Fruit fly (Drosophila melanogaster): ENCODE data around the gene CenG1A.

Gene CenG1A

dm6 chr2L:13893439-13893838, 58.1 kb downstream of the CenG1A start (continued):
- TF ChIP-seq CG8924 (tag; optimal IDR thresholded peaks at IDR 0.05) (no peak), bab2 (GFP tag; optimal IDR thresholded peaks at IDR 0.05) (no peak), Trl (optimal IDR thresholded peaks at IDR 0.05) (no peak), Trl (GFP tag; optimal IDR thresholded peaks at IDR 0.05) (no peak), CG4424 (GFP tag; optimal IDR thresholded peaks at IDR 0.05) (peak; percentile 46), toy (GFP tag; IDR thresholded peaks at IDR 0.05) (no peak), CG12155 (GFP tag; optimal IDR thresholded peaks at IDR 0.05) (no peak), MESR4 (GFP tag; optimal IDR thresholded peaks at IDR 0.05) (no peak), CG12744 (GFP tag; optimal IDR thresholded peaks at IDR 0.05) (no peak), mirr (GFP tag; optimal IDR thresholded peaks at IDR 0.05) (no peak), sisA (GFP tag; IDR thresholded peaks at IDR 0.05) (no peak), phol (tag; optimal IDR thresholded peaks at IDR 0.05) (peak; percentile 46), Dll (GFP tag; IDR thresholded peaks at IDR 0.05; ENCODE audit: partially characterized antibody) (no peak), ac (GFP tag; optimal IDR thresholded peaks at IDR 0.05) (no peak), Aef1 (GFP tag; IDR thresholded peaks at IDR 0.05) (no peak), Sry-β (GFP tag; optimal IDR thresholded peaks at IDR 0.05) (no peak), Hr51 (GFP tag; optimal IDR thresholded peaks at IDR 0.05) (no peak), az2 (GFP tag; optimal IDR thresholded peaks at IDR 0.05) (no peak), CG11560 (tag; IDR thresholded peaks at IDR 0.05) (no peak), Antp (GFP tag; optimal IDR thresholded peaks at IDR 0.05) (no peak), Doc2 (GFP tag; IDR thresholded peaks at IDR 0.05) (no peak), Taf1 (GFP tag; IDR thresholded peaks at IDR 0.05) (no peak), CG4617 (GFP tag; optimal IDR thresholded peaks at IDR 0.05; ENCODE audit: borderline replicate concordance) (no peak), tio (GFP tag; optimal IDR thresholded peaks at IDR 0.05) (no peak), CG4360 (GFP tag; IDR thresholded peaks at IDR 0.05) (no peak), nmo (GFP tag; optimal IDR thresholded peaks at IDR 0.05) (peak; percentile 31), ci (GFP tag; IDR thresholded peaks at IDR 0.05) (peak; percentile 47; the same call in 1 of the 3 replicates), gfzf (GFP tag; optimal IDR thresholded peaks at IDR 0.05) (no peak), Drgx (GFP tag; IDR thresholded peaks at IDR 0.05) (0 out of 2 replicates have a peak, but pooled peaks have one; percentile 20), Neu2 (GFP tag; optimal IDR thresholded peaks at IDR 0.05; ENCODE audit: borderline replicate concordance) (no peak), CG2199 (GFP tag; IDR thresholded peaks at IDR 0.05) (no peak), CG1603 (tag; optimal IDR thresholded peaks at IDR 0.05) (no peak), CG10979 (tag; optimal IDR thresholded peaks at IDR 0.05) (peak; percentile 68), HmgZ (tag; optimal IDR thresholded peaks at IDR 0.05) (no peak), hbn (GFP tag; IDR thresholded peaks at IDR 0.05; ENCODE audit: partially characterized antibody) (no peak), CG17361 (GFP tag; IDR thresholded peaks at IDR 0.05) (no peak), pum (GFP tag; optimal IDR thresholded peaks at IDR 0.05) (no peak), dysf (GFP tag; IDR thresholded peaks at IDR 0.05) (no peak), fd3F (GFP tag; optimal IDR thresholded peaks at IDR 0.05) (no peak), ash1 (GFP tag; optimal IDR thresholded peaks at IDR 0.05) (no peak), zfh1 (GFP tag; IDR thresholded peaks at IDR 0.05) (no peak), Dek (tag; optimal IDR thresholded peaks at IDR 0.05) (no peak), tap (tag; optimal IDR thresholded peaks at IDR 0.05) (no peak), HmgD (GFP tag; optimal IDR thresholded peaks at IDR 0.05) (no peak), Doc3 (GFP tag; IDR thresholded peaks at IDR 0.05; ENCODE audit: partially characterized antibody) (no peak), seq (GFP tag; IDR thresholded peaks at IDR 0.05) (no peak), CG4328 (GFP tag; optimal IDR thresholded peaks at IDR 0.05) (no peak), CG2678 (tag; optimal IDR thresholded peaks at IDR 0.05) (no peak), CG30403 (GFP tag; optimal IDR thresholded peaks at IDR 0.05) (peak; percentile 30), CG6689 (GFP tag; IDR thresholded peaks at IDR 0.05) (peak; percentile 37), CG9876 (GFP tag; optimal IDR thresholded peaks at IDR 0.05) (no peak), CG7745 (tag; optimal IDR thresholded peaks at IDR 0.05) (no peak)

All from whole organism, embryonic.